Worm (Caenorhabditis elegans): ENCODE data around the gene K02E7.10.

DNA sequence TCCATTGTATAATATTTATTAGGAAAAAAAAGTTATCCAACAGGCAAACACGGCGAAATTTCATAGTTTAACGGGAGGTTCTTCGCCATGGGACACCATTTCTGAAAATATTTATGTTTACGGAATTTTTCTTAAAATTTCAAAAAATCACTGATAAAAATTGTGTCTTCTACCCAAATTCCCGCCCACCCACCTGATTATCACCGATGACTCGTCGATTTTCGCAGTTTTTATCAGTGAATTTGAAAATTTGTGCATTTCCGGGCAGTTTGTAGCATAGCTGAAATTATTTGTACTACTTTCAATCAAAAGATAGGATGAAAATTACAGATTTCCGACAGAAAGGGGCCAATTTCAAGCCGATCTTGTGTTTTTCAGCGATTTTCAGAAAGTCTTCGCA lies 34.6 kb upstream of the K02E7.10 start:
- TF ChIP-seq nhr-76 (tag; optimal IDR thresholded peaks at IDR 0.05): no peak
- no peak for TF ChIP-seq bed-3 (GFP tag; optimal IDR thresholded peaks at IDR 0.05)
- TF ChIP-seq mab-5 (tag; optimal IDR thresholded peaks at IDR 0.05): no peak
- TF ChIP-seq mep-1 (tag; optimal IDR thresholded peaks at IDR 0.05): no peak
- no peak for TF ChIP-seq zip-8 (tag; optimal IDR thresholded peaks at IDR 0.05)
- TF ChIP-seq unc-62 (GFP tag; optimal IDR thresholded peaks at IDR 0.05): no peak
- TF ChIP-seq unc-39 (tag; optimal IDR thresholded peaks at IDR 0.05): no peak
- no peak for TF ChIP-seq elt-1 (tag; optimal IDR thresholded peaks at IDR 0.05; ENCODE audit: borderline replicate concordance, insufficient read depth)
- TF ChIP-seq lsy-2 (tag; optimal IDR thresholded peaks at IDR 0.05): no peak
- no peak for TF ChIP-seq lin-13 (tag; optimal IDR thresholded peaks at IDR 0.05)
- TF ChIP-seq ztf-11 (tag; optimal IDR thresholded peaks at IDR 0.05): no peak
- TF ChIP-seq blmp-1 (tag; optimal IDR thresholded peaks at IDR 0.05): no peak
